Worm (Caenorhabditis elegans): ENCODE data around the gene ugt-7.

DNA sequence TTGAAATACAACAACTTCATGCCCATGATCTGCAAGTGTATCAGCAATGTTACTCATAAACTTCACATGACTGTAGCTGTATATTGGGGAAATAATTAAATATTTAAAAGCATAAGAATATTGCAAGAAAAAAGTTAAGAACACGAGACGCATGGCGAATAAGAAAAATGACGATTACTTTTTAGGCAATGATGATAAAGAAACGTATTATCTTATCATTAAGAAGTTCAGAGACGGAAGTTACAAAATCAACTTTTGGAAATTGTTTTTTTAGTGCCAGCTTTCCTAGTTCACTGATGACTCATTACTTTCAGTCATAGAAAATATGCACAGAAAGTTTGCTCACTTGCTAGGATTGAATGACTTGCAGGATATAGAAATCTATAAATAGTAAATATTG is at the start of gene ugt-7:
- TF ChIP-seq him-1 (tag; optimal IDR thresholded peaks at IDR 0.05) (no peak), dao-5 (tag; optimal IDR thresholded peaks at IDR 0.05) (no peak), W03F9.2 (tag; optimal IDR thresholded peaks at IDR 0.05) (no peak)

Data from whole organism, L4/young adult.